Worm (Caenorhabditis elegans) whole organism, L3 larva: ENCODE measurements around the gene T14G12.12.
A peak's percentile ranks its signal among the peaks of the same experiment; 100 is the strongest.

Experiments
- R02D3.7 ChIP-seq: fragments of 150-350 bp; optimal IDR thresholded peaks from 2 replicates; lab custom pipeline; 2014; ENCODE audit warnings: missing biosample characterization, missing genetic modification characterization
- ceh-28 ChIP-seq: fragments of 150-350 bp; optimal IDR thresholded peaks from 2 replicates; lab custom pipeline; 2014; ENCODE audit warnings: missing biosample characterization, missing genetic modification reagents, missing genetic modification characterization
- egl-27 ChIP-seq: sonication (generic microtip); optimal IDR thresholded peaks from 4 replicates; lab custom pipeline; 2017; ENCODE audit warnings: missing biosample characterization, missing genetic modification reagents, missing genetic modification characterization
- elt-1 ChIP-seq: fragments of 150-350 bp; optimal IDR thresholded peaks from 2 replicates; lab custom pipeline; 2014; ENCODE audit warnings: missing biosample characterization, missing genetic modification characterization
- fkh-2 ChIP-seq: fragments of 150-350 bp; optimal IDR thresholded peaks from 2 replicates; lab custom pipeline; 2014; ENCODE audit warnings: missing biosample characterization, missing genetic modification reagents, missing genetic modification characterization
- nhr-11 ChIP-seq: fragments of 150-350 bp; optimal IDR thresholded peaks from 2 replicates; lab custom pipeline; 2014; ENCODE audit warnings: missing biosample characterization, missing genetic modification characterization
- nhr-12 ChIP-seq: fragments of 150-350 bp; optimal IDR thresholded peaks from 2 replicates; lab custom pipeline; 2014; ENCODE audit warnings: missing biosample characterization, missing genetic modification characterization
- nhr-237 ChIP-seq: fragments of 150-350 bp; optimal IDR thresholded peaks from 2 replicates; lab custom pipeline; 2014; ENCODE audit warnings: missing biosample characterization, missing genetic modification characterization
- pqm-1 ChIP-seq: fragments of 150-350 bp; optimal IDR thresholded peaks from 2 replicates; lab custom pipeline; 2017; ENCODE audit warnings: missing biosample characterization, missing genetic modification characterization, inconsistent platforms
- snpc-4 ChIP-seq: fragments of 150-350 bp; optimal IDR thresholded peaks from 2 replicates; lab custom pipeline; 2014; ENCODE audit warnings: missing biosample characterization, missing genetic modification characterization
- unc-39 ChIP-seq: sonication (generic microtip); optimal IDR thresholded peaks from 4 replicates; lab custom pipeline; 2017; ENCODE audit warnings: missing biosample characterization, missing genetic modification characterization

DNA sequence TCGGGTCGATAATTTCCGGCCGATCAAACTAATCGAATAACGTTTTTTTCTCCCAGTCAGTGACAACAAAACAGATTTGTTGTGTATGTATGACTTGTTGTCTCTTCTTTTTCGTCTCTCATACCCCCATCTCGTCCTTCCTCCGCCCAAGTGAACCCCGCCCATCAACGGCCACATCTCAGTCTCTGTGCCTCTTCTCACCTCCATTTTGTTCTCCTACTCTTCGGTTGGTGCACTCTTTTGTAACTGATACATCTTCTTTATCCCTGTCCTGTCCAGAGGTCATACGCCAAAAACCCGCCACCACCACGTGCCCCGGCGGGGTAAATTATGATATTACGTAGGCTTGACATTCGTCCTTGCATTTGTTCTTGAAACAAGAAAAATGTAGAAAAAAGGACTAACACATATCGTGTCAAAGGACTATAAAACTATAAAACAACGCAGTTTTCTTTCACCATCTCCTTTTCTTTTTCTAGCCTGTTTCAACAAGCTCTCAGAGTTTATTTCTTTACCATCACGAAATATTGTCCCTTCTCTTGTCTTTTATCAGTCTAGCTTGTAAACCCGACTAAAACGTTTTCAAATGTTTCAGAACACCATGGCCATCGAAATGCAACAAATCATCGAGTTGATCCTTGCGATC, 29.3 kb upstream of the T14G12.12 start, which contains the start of gene pmpl-1:
- no peak for TF ChIP-seq nhr-11 (tag; lab: Kevin White, UChicago)
- TF ChIP-seq elt-1 (tag; lab: Kevin White, UChicago) = no peak
- peak; percentile 56 for TF ChIP-seq ceh-28 (tag; lab: Kevin White, UChicago)
- no peak for TF ChIP-seq R02D3.7
- no peak for TF ChIP-seq nhr-12 (tag; lab: Kevin White, UChicago)
- TF ChIP-seq unc-39 = no peak
- no peak for TF ChIP-seq snpc-4 (tag; lab: Kevin White, UChicago)
- TF ChIP-seq nhr-237 (tag; lab: Kevin White, UChicago) = no peak
- no peak for TF ChIP-seq fkh-2 (tag; lab: Kevin White, UChicago)
- peak; percentile 2 for TF ChIP-seq egl-27 (tag; lab: Kevin White, UChicago)
- no peak for TF ChIP-seq pqm-1 (tag; lab: Kevin White, UChicago)
